Worm (Caenorhabditis elegans) whole organism, L4 larva: ENCODE measurements around the gene B0034.2.
A peak's percentile ranks its signal among the peaks of the same experiment; 100 is the strongest.

Experiments
- F10B5.3 ChIP-seq: sonication (generic microtip); optimal IDR thresholded peaks from 2 replicates; lab custom pipeline; 2016; ENCODE audit warnings: mild to moderate bottlenecking, missing genetic modification characterization, missing compliant biosample characterization
- F44E2.7 ChIP-seq: fragments of 200-800 bp; sonication (Bioruptor generic); IDR thresholded peaks from 2 replicates; pipeline ENCODE4 v2.1.2; 2022; ENCODE audit warnings: missing genetic modification characterization, missing compliant biosample characterization
- T26A8.4 ChIP-seq: fragments of 200-800 bp; sonication (Bioruptor generic); IDR thresholded peaks from 2 replicates; pipeline ENCODE4 v1.3.6; 2022; ENCODE audit warnings: missing genetic modification characterization, missing compliant biosample characterization
- Y5F2A.4 ChIP-seq: fragments of 200-800 bp; sonication (Bioruptor generic); optimal IDR thresholded peaks from 2 replicates; lab custom pipeline; 2018; ENCODE audit warnings: mild to moderate bottlenecking, missing genetic modification characterization, missing compliant biosample characterization
- Y75B8A.6 ChIP-seq: fragments of 200-800 bp; sonication (Bioruptor generic); IDR thresholded peaks from 2 replicates; pipeline ENCODE4 v1.3.6; 2022; ENCODE audit warnings: missing genetic modification reagents, missing genetic modification characterization, missing compliant biosample characterization
- aha-1 ChIP-seq: fragments of 150-350 bp; peaks from one replicate; lab custom pipeline; 2014; ENCODE audit warnings: missing biosample characterization, missing genetic modification characterization
- ama-1 ChIP-seq: fragments of 150-350 bp; optimal IDR thresholded peaks from 2 replicates; lab custom pipeline; 2014; ENCODE audit warnings: inconsistent platforms, mixed read lengths
- ceh-32 ChIP-seq: sonication (generic microtip); optimal IDR thresholded peaks from 2 replicates; lab custom pipeline; 2016; ENCODE audit warnings: mild to moderate bottlenecking, missing genetic modification characterization, missing compliant biosample characterization; ENCODE audit not compliant: poor library complexity
- ces-1 ChIP-seq: fragments of 150-350 bp; sonication (generic microtip); optimal IDR thresholded peaks from 4 replicates; lab custom pipeline; 2014; ENCODE audit warnings: missing biosample characterization, missing genetic modification reagents, missing genetic modification characterization
- daf-12 ChIP-seq: fragments of 150-350 bp; optimal IDR thresholded peaks from 2 replicates; lab custom pipeline; 2014; ENCODE audit warnings: missing biosample characterization, missing genetic modification reagents, missing genetic modification characterization
- daf-8 ChIP-seq: fragments of 200-800 bp; sonication (Bioruptor generic); IDR thresholded peaks from 2 replicates; pipeline ENCODE4 v1.3.6; 2022; ENCODE audit warnings: missing genetic modification characterization, missing compliant biosample characterization
- dmd-6 ChIP-seq: fragments of 200-800 bp; sonication (Bioruptor generic); IDR thresholded peaks from 2 replicates; pipeline ENCODE4 v1.3.6; 2022; ENCODE audit warnings: missing genetic modification reagents, missing genetic modification characterization, missing compliant biosample characterization
- dve-1 ChIP-seq: sonication (generic microtip); optimal IDR thresholded peaks from 2 replicates; lab custom pipeline; 2017; ENCODE audit warnings: antibody characterized with exemption, mild to moderate bottlenecking, missing genetic modification characterization, missing compliant biosample characterization; ENCODE audit not compliant: insufficient read depth
- fkh-10 ChIP-seq: fragments of 150-350 bp; optimal IDR thresholded peaks from 2 replicates; lab custom pipeline; 2014; ENCODE audit warnings: missing biosample characterization, missing genetic modification reagents, missing genetic modification characterization
- fos-1 ChIP-seq: fragments of 150-350 bp; optimal IDR thresholded peaks from 2 replicates; lab custom pipeline; 2014; ENCODE audit warnings: missing biosample characterization, missing genetic modification characterization
- hlh-11 ChIP-seq: fragments of 200-800 bp; sonication (Bioruptor generic); optimal IDR thresholded peaks from 2 replicates; lab custom pipeline; 2018; ENCODE audit warnings: mild to moderate bottlenecking, missing genetic modification characterization, missing compliant biosample characterization
- hlh-30 ChIP-seq: sonication (generic microtip); optimal IDR thresholded peaks from 2 replicates; lab custom pipeline; 2017; ENCODE audit warnings: antibody characterized with exemption, mild to moderate bottlenecking, missing genetic modification characterization, missing compliant biosample characterization; ENCODE audit not compliant: insufficient read depth
- lin-15B ChIP-seq: fragments of 150-350 bp; sonication (generic microtip); optimal IDR thresholded peaks from 3 replicates; lab custom pipeline; 2014; ENCODE audit warnings: missing biosample characterization, missing genetic modification characterization
- lin-38 ChIP-seq: fragments of 200-800 bp; sonication (Bioruptor generic); IDR thresholded peaks from 2 replicates; pipeline ENCODE4 v1.3.6; 2022; ENCODE audit warnings: missing genetic modification reagents, missing genetic modification characterization, missing compliant biosample characterization
- lin-39 ChIP-seq: fragments of 150-350 bp; optimal IDR thresholded peaks from 2 replicates; lab custom pipeline; 2014; ENCODE audit warnings: missing biosample characterization, missing genetic modification reagents, missing genetic modification characterization
- mdl-1 ChIP-seq, 2 experiments: fragments of 150-350 bp in 1 of 2; sonication (generic microtip) in 1 of 2; optimal IDR thresholded peaks; 2 replicates each; lab custom pipeline; 2014 to 2017; ENCODE audit warnings: missing biosample characterization in 2 of 2, missing genetic modification characterization in 2 of 2
- mep-1 ChIP-seq: fragments of 150-350 bp; sonication (generic microtip); optimal IDR thresholded peaks from 3 replicates; lab custom pipeline; 2014; ENCODE audit warnings: missing biosample characterization, missing genetic modification characterization
- nhr-102 ChIP-seq: sonication (generic microtip); optimal IDR thresholded peaks from 2 replicates; lab custom pipeline; 2016; ENCODE audit warnings: mild to moderate bottlenecking, missing genetic modification characterization, moderate library complexity, missing compliant biosample characterization
- nhr-11 ChIP-seq: fragments of 150-350 bp; optimal IDR thresholded peaks from 2 replicates; lab custom pipeline; 2014; ENCODE audit warnings: missing biosample characterization, missing genetic modification characterization
- nhr-28 ChIP-seq: fragments of 150-350 bp; optimal IDR thresholded peaks from 2 replicates; lab custom pipeline; 2014; ENCODE audit warnings: missing biosample characterization, missing genetic modification characterization
- nhr-77 ChIP-seq: fragments of 150-350 bp; optimal IDR thresholded peaks from 2 replicates; lab custom pipeline; 2014; ENCODE audit warnings: missing biosample characterization, missing genetic modification characterization
- pha-4 ChIP-seq, 2 experiments: fragments of 150-350 bp in 1 of 2; fragments of 200-800 bp in 1 of 2; sonication (Bioruptor generic) in 1 of 2; IDR thresholded peaks in 1 of 2; optimal IDR thresholded peaks in 1 of 2; 2 replicates each; pipeline versions ENCODE4 v1.3.6 to Lab custom; 2014 to 2022; ENCODE audit warnings: missing genetic modification characterization in 2 of 2, missing genetic modification reagents in 2 of 2, missing biosample characterization in 1 of 2, missing compliant biosample characterization in 1 of 2
- pqm-1 ChIP-seq: sonication (generic microtip); optimal IDR thresholded peaks from 2 replicates; lab custom pipeline; 2017; ENCODE audit warnings: missing biosample characterization, missing genetic modification characterization
- rbr-2 ChIP-seq: sonication (generic microtip); optimal IDR thresholded peaks from 2 replicates; lab custom pipeline; 2016; ENCODE audit warnings: missing genotype, missing genetic modification characterization, missing compliant biosample characterization
- set-16 ChIP-seq: fragments of 200-800 bp; sonication (Bioruptor generic); IDR thresholded peaks from 2 replicates; pipeline ENCODE4 v1.3.6; 2022; ENCODE audit warnings: missing genetic modification reagents, missing genetic modification characterization, missing compliant biosample characterization
- snpc-4 ChIP-seq: fragments of 150-350 bp; optimal IDR thresholded peaks from 2 replicates; lab custom pipeline; 2014; ENCODE audit warnings: missing biosample characterization, missing genetic modification characterization
- unc-130 ChIP-seq: sonication (generic microtip); optimal IDR thresholded peaks from 2 replicates; lab custom pipeline; 2016; ENCODE audit warnings: missing genetic modification reagents, missing genetic modification characterization, missing compliant biosample characterization
- unc-62 ChIP-seq, 3 experiments: fragments of 150-350 bp in 1 of 3; sonication (generic microtip); optimal IDR thresholded peaks in 2 of 3; peaks in 1 of 3; 1 replicate in 1 of 3; 2 replicates in 2 of 3; lab custom pipeline; 2014 to 2017; ENCODE audit warnings: missing biosample characterization in 3 of 3, missing genetic modification characterization in 3 of 3, missing genetic modification reagents in 3 of 3, missing genotype in 1 of 3
- vab-7 ChIP-seq: fragments of 200-800 bp; sonication (Bioruptor generic); IDR thresholded peaks from 2 replicates; pipeline ENCODE4 v1.3.6; 2022; ENCODE audit warnings: missing genetic modification reagents, missing genetic modification characterization, missing compliant biosample characterization
- ztf-7 ChIP-seq: fragments of 150-350 bp; optimal IDR thresholded peaks from 2 replicates; lab custom pipeline; 2014; ENCODE audit warnings: missing biosample characterization, missing genetic modification characterization

B0034.2 gene

ce11 chrII:5899080-5899479, 45.1 kb downstream of the B0034.2 start:
- peak in 1 of 2 experiments; percentile 3 for TF ChIP-seq unc-62 (GFP tag; optimal IDR thresholded peaks at IDR 0.05 in 1 of 2; lab: Kevin White, UChicago)
- TF ChIP-seq unc-62 (tag; optimal IDR thresholded peaks at IDR 0.05; lab: Kevin White, UChicago), result no peak
- TF ChIP-seq snpc-4, result no peak
- TF ChIP-seq nhr-28 (tag; lab: Kevin White, UChicago), result peak; percentile 28
- no peak for TF ChIP-seq mep-1
- peak; percentile 3 for TF ChIP-seq hlh-30 (tag; lab: Kevin White, UChicago)
- no peak for TF ChIP-seq dmd-6
- peak; percentile 15 for TF ChIP-seq dve-1 (tag; lab: Kevin White, UChicago)
- no peak for TF ChIP-seq ces-1 (GFP tag; lab: Kevin White, UChicago)
- TF ChIP-seq daf-12 (tag; lab: Kevin White, UChicago), result no peak
- no peak for TF ChIP-seq pqm-1 (tag; lab: Kevin White, UChicago)
- TF ChIP-seq rbr-2, result no peak
- peak; percentile 64 for TF ChIP-seq aha-1 (tag; lab: Kevin White, UChicago)
- peak; percentile 67 for TF ChIP-seq hlh-11
- no peak for TF ChIP-seq fkh-10 (GFP tag; lab: Kevin White, UChicago)
- TF ChIP-seq pha-4 (GFP tag; IDR thresholded peaks at IDR 0.05; lab: Robert Waterston, UW), result no peak
- peak; percentile 32 for TF ChIP-seq pha-4 (tag; optimal IDR thresholded peaks at IDR 0.05; lab: Kevin White, UChicago)
- no peak for TF ChIP-seq lin-15B (tag; lab: Kevin White, UChicago)
- TF ChIP-seq nhr-102, result no peak
- no peak for TF ChIP-seq daf-8 (GFP tag; lab: Robert Waterston, UW)
- TF ChIP-seq set-16 (GFP tag; lab: Robert Waterston, UW), result peak; percentile 37; the same call in 1 of the 2 replicates
- TF ChIP-seq ceh-32 (tag; lab: Kevin White, UChicago), result no peak
- TF ChIP-seq lin-39 (tag; lab: Kevin White, UChicago), result no peak
- TF ChIP-seq, all 104 proteins: peak for 8

- TF ChIP-seq nhr-11 (tag; lab: Kevin White, UChicago) (peak; percentile 66), aha-1 (tag; lab: Kevin White, UChicago) (peak; percentile 74), T26A8.4 (no peak)
Measured at ce11 chrII:5896512-5896911, 47.7 kb downstream of the B0034.2 start.

- TF ChIP-seq set-16 (GFP tag; lab: Robert Waterston, UW), result no peak
- no peak for TF ChIP-seq nhr-77 (tag; lab: Kevin White, UChicago)
- no peak for TF ChIP-seq ztf-7 (tag; lab: Kevin White, UChicago)
- no peak for TF ChIP-seq ama-1
- no peak for TF ChIP-seq unc-130
- no peak for TF ChIP-seq F10B5.3 (tag; lab: Kevin White, UChicago)
- TF ChIP-seq unc-62 (GFP tag; optimal IDR thresholded peaks at IDR 0.05 in 1 of 2; lab: Kevin White, UChicago), result no peak
- TF ChIP-seq unc-62 (tag; optimal IDR thresholded peaks at IDR 0.05; lab: Kevin White, UChicago), result no peak
- TF ChIP-seq fos-1 (tag; lab: Kevin White, UChicago), result no peak
- TF ChIP-seq lin-38 (GFP tag; lab: Robert Waterston, UW), result no peak
- TF ChIP-seq mdl-1 (tag; optimal IDR thresholded peaks at IDR 0.05; lab: Kevin White, UChicago), result no peak
- no peak for TF ChIP-seq vab-7 (GFP tag; lab: Robert Waterston, UW)
- no peak for TF ChIP-seq F44E2.7 (GFP tag; lab: Robert Waterston, UW)
- no peak for TF ChIP-seq Y5F2A.4
- no peak for TF ChIP-seq Y75B8A.6 (GFP tag; lab: Robert Waterston, UW)
- TF ChIP-seq hlh-30 (tag; lab: Kevin White, UChicago), result no peak
Measured at ce11 chrII:5895870-5896269, 48.3 kb downstream of the B0034.2 start, which contains the start of gene F59G1.4. Gene F59G1.4 (plus strand): TSS chrII:5896170.
